Fruit fly (Drosophila melanogaster) whole organism, wandering third instar larva: ENCODE data around the gene slmo.

Experiments used
- CG32264 ChIP-seq: fragments of 200-800 bp; sonication (Bioruptor generic); optimal IDR thresholded peaks from 2 replicates; lab custom pipeline; 2016; ENCODE audit warnings: missing biosample characterization, missing genetic modification characterization
- CG9705 ChIP-seq: fragments of 200-800 bp; sonication (Bioruptor generic); optimal IDR thresholded peaks from 2 replicates; lab custom pipeline; 2018; ENCODE audit warnings: missing biosample characterization, mild to moderate bottlenecking, missing genetic modification characterization
- Dfd ChIP-seq: fragments of >200 bp; optimal IDR thresholded peaks from 2 replicates; lab custom pipeline; 2017; ENCODE audit warnings: missing biosample characterization, missing genetic modification characterization
- GATAd ChIP-seq: sonication (Bioruptor generic); optimal IDR thresholded peaks from 2 replicates; lab custom pipeline; 2016; ENCODE audit warnings: missing biosample characterization, missing genetic modification characterization
- HLH106 ChIP-seq: fragments of 200-800 bp; optimal IDR thresholded peaks from 3 replicates; lab custom pipeline; 2019; ENCODE audit warnings: missing biosample characterization, mild to moderate bottlenecking, missing genetic modification characterization, moderate library complexity
- Jra ChIP-seq: sonication (Bioruptor generic); optimal IDR thresholded peaks from 2 replicates; lab custom pipeline; 2016; ENCODE audit warnings: missing biosample characterization, missing genetic modification characterization
- dmrt93B ChIP-seq: fragments of 200-800 bp; sonication (Bioruptor generic); optimal IDR thresholded peaks from 2 replicates; lab custom pipeline; 2018; ENCODE audit warnings: missing biosample characterization, mild to moderate bottlenecking, missing genetic modification characterization
- dsf ChIP-seq: sonication (Bioruptor generic); optimal IDR thresholded peaks from 2 replicates; lab custom pipeline; 2016; ENCODE audit warnings: missing biosample characterization, missing genetic modification characterization, borderline replicate concordance
- ey ChIP-seq: fragments of 200-800 bp; sonication (Bioruptor generic); optimal IDR thresholded peaks from 2 replicates; lab custom pipeline; 2016; ENCODE audit warnings: missing biosample characterization, missing genetic modification characterization
- lola ChIP-seq: fragments of >200 bp; optimal IDR thresholded peaks from 2 replicates; lab custom pipeline; 2017; ENCODE audit warnings: missing biosample characterization, missing genetic modification characterization
- psq ChIP-seq: fragments of 200-800 bp; sonication (Bioruptor generic); optimal IDR thresholded peaks from 3 replicates; lab custom pipeline; 2017; ENCODE audit warnings: missing biosample characterization, mild to moderate bottlenecking, missing genetic modification characterization, moderate library complexity
- rgr ChIP-seq: fragments of 200-800 bp; sonication (Bioruptor generic); optimal IDR thresholded peaks from 3 replicates; lab custom pipeline; 2016; ENCODE audit warnings: missing biosample characterization, mild to moderate bottlenecking, missing genetic modification characterization
- sage ChIP-seq: fragments of 200-800 bp; sonication (Bioruptor generic); optimal IDR thresholded peaks from 2 replicates; lab custom pipeline; 2016; ENCODE audit warnings: missing biosample characterization, mild to moderate bottlenecking, missing genetic modification characterization
- usp ChIP-seq: fragments of >200 bp; optimal IDR thresholded peaks from 2 replicates; lab custom pipeline; 2017; ENCODE audit warnings: missing biosample characterization, missing genetic modification characterization

DNA sequence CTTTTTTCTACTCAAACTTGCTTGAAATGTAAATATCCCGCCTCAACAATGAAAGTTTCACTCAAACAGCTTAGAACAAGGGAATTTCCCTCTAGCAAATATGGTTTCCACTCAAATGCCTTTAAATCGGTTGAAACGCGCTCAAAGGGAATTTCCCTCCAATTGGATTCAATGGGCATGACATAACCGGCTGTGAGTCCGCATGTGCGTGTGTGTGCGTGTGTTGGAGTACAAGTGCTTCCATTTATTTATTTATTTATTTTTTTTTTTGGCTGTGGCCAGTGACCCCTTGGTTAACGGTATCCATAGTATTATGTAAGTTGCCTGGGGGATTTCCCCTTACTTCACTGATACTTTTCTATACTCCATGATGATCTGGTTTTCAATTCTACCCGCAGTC, 27.6 kb upstream of the slmo start:
- TF ChIP-seq Dfd (GFP tag; lab: Kevin White, UChicago): no peak
- TF ChIP-seq usp: no peak
- TF ChIP-seq rgr (GFP tag; lab: Kevin White, UChicago): no peak
- TF ChIP-seq dmrt93B (GFP tag; lab: Kevin White, UChicago): no peak
- TF ChIP-seq HLH106 (tag; lab: Kevin White, UChicago): no peak
- no peak for TF ChIP-seq GATAd
- TF ChIP-seq psq: no peak
- no peak for TF ChIP-seq dsf (GFP tag; lab: Kevin White, UChicago)
- TF ChIP-seq Jra: no peak
- TF ChIP-seq CG9705 (GFP tag; lab: Kevin White, UChicago): no peak
- no peak for TF ChIP-seq lola (GFP tag; lab: Kevin White, UChicago)
- no peak for TF ChIP-seq CG32264
- no peak for TF ChIP-seq ey (GFP tag; lab: Kevin White, UChicago)
- TF ChIP-seq sage (GFP tag; lab: Kevin White, UChicago): no peak
